Fruit fly (Drosophila melanogaster) whole organism, embryonic: ENCODE measurements around the gene Pink1.

ENCODE experiments used
- CG1024 ChIP-seq: fragments of 200-800 bp; sonication (Bioruptor generic); IDR thresholded peaks from 2 replicates; pipeline ENCODE4 v1.3.6; 2022; ENCODE audit warnings: missing biosample characterization, missing genetic modification characterization
- CG10274 ChIP-seq: fragments of 200-800 bp; sonication (Bioruptor generic); optimal IDR thresholded peaks from 3 replicates; lab custom pipeline; 2017; ENCODE audit warnings: missing biosample characterization, mild to moderate bottlenecking, missing genetic modification characterization
- CG12236 ChIP-seq: fragments of 200-800 bp; sonication (Bioruptor generic); optimal IDR thresholded peaks from 2 replicates; lab custom pipeline; 2016; ENCODE audit warnings: missing biosample characterization, missing genetic modification characterization
- CG12391 ChIP-seq: fragments of 200-800 bp; sonication (Bioruptor generic); optimal IDR thresholded peaks from 3 replicates; lab custom pipeline; 2018; ENCODE audit warnings: missing biosample characterization, mild to moderate bottlenecking, missing genetic modification characterization, moderate library complexity
- CG12659 ChIP-seq: fragments of 200-800 bp; sonication (Bioruptor generic); optimal IDR thresholded peaks from 3 replicates; lab custom pipeline; 2017; ENCODE audit warnings: mild to moderate bottlenecking, missing biosample characterization, missing genetic modification reagents, missing genetic modification characterization
- CG13775 ChIP-seq: fragments of 200-800 bp; sonication (Bioruptor generic); optimal IDR thresholded peaks from 3 replicates; lab custom pipeline; 2017; ENCODE audit warnings: missing biosample characterization, mild to moderate bottlenecking, missing genetic modification characterization
- CG14710 ChIP-seq: fragments of 200-800 bp; sonication (Bioruptor generic); optimal IDR thresholded peaks from 3 replicates; lab custom pipeline; 2019; ENCODE audit warnings: missing biosample characterization, mild to moderate bottlenecking, missing genetic modification characterization, moderate library complexity
- CG1647 ChIP-seq: fragments of 200-800 bp; sonication (Bioruptor generic); optimal IDR thresholded peaks from 3 replicates; lab custom pipeline; 2016; ENCODE audit warnings: missing biosample characterization, missing genetic modification characterization
- CG17802 ChIP-seq: fragments of 200-800 bp; sonication (Bioruptor generic); optimal IDR thresholded peaks from 2 replicates; lab custom pipeline; 2018; ENCODE audit warnings: missing biosample characterization, mild to moderate bottlenecking, missing genetic modification characterization, moderate library complexity
- CG31365 ChIP-seq: fragments of 200-800 bp; sonication (Bioruptor generic); optimal IDR thresholded peaks from 2 replicates; lab custom pipeline; 2018; ENCODE audit warnings: missing biosample characterization, mild to moderate bottlenecking, missing genetic modification characterization
- CG31441 ChIP-seq: fragments of 200-800 bp; sonication (Bioruptor generic); IDR thresholded peaks from 2 replicates; pipeline ENCODE4 v1.3.6; 2022; ENCODE audit warnings: missing biosample characterization, missing genetic modification characterization
- CG3407 ChIP-seq: fragments of 200-800 bp; sonication (Bioruptor generic); optimal IDR thresholded peaks from 2 replicates; lab custom pipeline; 2018; ENCODE audit warnings: missing biosample characterization, mild to moderate bottlenecking, missing genetic modification characterization
- CG34422 ChIP-seq: fragments of 200-800 bp; sonication (Bioruptor generic); IDR thresholded peaks from 3 replicates; pipeline ENCODE4 v1.3.6; 2022; ENCODE audit warnings: missing biosample characterization, missing genetic modification characterization
- CG3838 ChIP-seq: fragments of 200-800 bp; sonication (Bioruptor generic); optimal IDR thresholded peaks from 3 replicates; lab custom pipeline; 2016; ENCODE audit warnings: missing biosample characterization, missing genetic modification characterization
- CG4707 ChIP-seq: fragments of 200-800 bp; sonication (Bioruptor generic); optimal IDR thresholded peaks from 2 replicates; lab custom pipeline; 2018; ENCODE audit warnings: missing biosample characterization, mild to moderate bottlenecking, missing genetic modification characterization, moderate library complexity
- CG6791 ChIP-seq: fragments of 200-800 bp; sonication (Bioruptor generic); IDR thresholded peaks from 3 replicates; pipeline ENCODE4 v1.3.6; 2022; ENCODE audit warnings: missing biosample characterization, missing genetic modification characterization; ENCODE audit not compliant: partially characterized antibody
- CG9797 ChIP-seq: fragments of 200-800 bp; sonication (Bioruptor generic); optimal IDR thresholded peaks from 3 replicates; lab custom pipeline; 2018; ENCODE audit warnings: missing biosample characterization, mild to moderate bottlenecking, missing genetic modification characterization
- CrebB ChIP-seq: fragments of 200-800 bp; sonication (Bioruptor generic); optimal IDR thresholded peaks from 3 replicates; lab custom pipeline; 2018; ENCODE audit warnings: missing biosample characterization, mild to moderate bottlenecking, missing genetic modification characterization
- Fer1 ChIP-seq: fragments of 200-800 bp; sonication (Bioruptor generic); optimal IDR thresholded peaks from 2 replicates; lab custom pipeline; 2017; ENCODE audit warnings: missing biosample characterization, mild to moderate bottlenecking, missing genetic modification characterization
- Hr51 ChIP-seq, 2 experiments: fragments of 200-800 bp; sonication (Bioruptor generic); optimal IDR thresholded peaks; 2 replicates in 1 of 2; 3 replicates in 1 of 2; lab custom pipeline; 2016 to 2018; ENCODE audit warnings: missing biosample characterization in 2 of 2, missing genetic modification characterization in 2 of 2, mild to moderate bottlenecking in 1 of 2, moderate library complexity in 1 of 2
- Hr78 ChIP-seq, 2 experiments: fragments of 200-800 bp in 1 of 2; fragments of >200 bp in 1 of 2; sonication (Bioruptor generic) in 1 of 2; optimal IDR thresholded peaks; 2 replicates each; lab custom pipeline; 2017 to 2019; ENCODE audit warnings: missing biosample characterization in 2 of 2, missing genetic modification characterization in 2 of 2, mild to moderate bottlenecking in 1 of 2, moderate library complexity in 1 of 2
- MBD-R2 ChIP-seq: fragments of 200-800 bp; sonication (Bioruptor generic); IDR thresholded peaks from 2 replicates; pipeline ENCODE4 v1.3.6; 2022; ENCODE audit warnings: missing biosample characterization, missing genetic modification characterization
- Mrtf ChIP-seq: fragments of 200-800 bp; sonication (Bioruptor generic); IDR thresholded peaks from 3 replicates; pipeline ENCODE4 v1.3.6; 2022; ENCODE audit warnings: missing biosample characterization, missing genetic modification characterization
- NC2α ChIP-seq: fragments of 200-800 bp; sonication (Bioruptor generic); optimal IDR thresholded peaks from 2 replicates; lab custom pipeline; 2016; ENCODE audit warnings: missing biosample characterization, missing genetic modification characterization
- Rx ChIP-seq: fragments of 200-800 bp; sonication (Bioruptor generic); IDR thresholded peaks from 2 replicates; pipeline ENCODE4 v1.3.6; 2022; ENCODE audit warnings: missing biosample characterization, missing genetic modification characterization
- TFAM ChIP-seq: fragments of 200-800 bp; sonication (Bioruptor generic); optimal IDR thresholded peaks from 2 replicates; lab custom pipeline; 2017; ENCODE audit warnings: missing biosample characterization, missing genetic modification characterization, inconsistent platforms
- al ChIP-seq: fragments of 200-800 bp; sonication (Bioruptor generic); IDR thresholded peaks from 2 replicates; pipeline ENCODE4 v1.3.6; 2022; ENCODE audit warnings: missing biosample characterization, missing genetic modification characterization
- aop ChIP-seq: fragments of 200-800 bp; sonication (Bioruptor generic); IDR thresholded peaks from 2 replicates; pipeline ENCODE4 v1.3.6; 2022; ENCODE audit warnings: missing biosample characterization, missing genetic modification characterization
- ato ChIP-seq: fragments of 200-800 bp; sonication (Bioruptor generic); IDR thresholded peaks from 2 replicates; pipeline ENCODE4 v1.3.6; 2022; ENCODE audit warnings: missing biosample characterization, missing genetic modification characterization; ENCODE audit not compliant: partially characterized antibody
- az2 ChIP-seq: fragments of 200-800 bp; sonication (Bioruptor generic); optimal IDR thresholded peaks from 3 replicates; lab custom pipeline; 2016; ENCODE audit warnings: missing biosample characterization, missing genetic modification characterization
- bab2 ChIP-seq: fragments of 200-800 bp; sonication (Bioruptor generic); optimal IDR thresholded peaks from 2 replicates; lab custom pipeline; 2016; ENCODE audit warnings: missing biosample characterization, missing genetic modification characterization
- caup ChIP-seq: fragments of 200-800 bp; sonication (Bioruptor generic); optimal IDR thresholded peaks from 3 replicates; lab custom pipeline; 2017; ENCODE audit warnings: missing biosample characterization, mild to moderate bottlenecking, missing genetic modification characterization, moderate library complexity; ENCODE audit not compliant: severe bottlenecking
- chn ChIP-seq: fragments of 200-800 bp; sonication (Bioruptor generic); optimal IDR thresholded peaks from 2 replicates; lab custom pipeline; 2016; ENCODE audit warnings: missing biosample characterization, missing genetic modification characterization
- dpn ChIP-seq, 2 experiments: fragments of 200-800 bp; sonication (Bioruptor generic); optimal IDR thresholded peaks; 3 replicates each; lab custom pipeline; 2016; ENCODE audit warnings: missing biosample characterization in 2 of 2, missing genetic modification characterization in 2 of 2
- exex ChIP-seq: fragments of 200-800 bp; sonication (Bioruptor generic); optimal IDR thresholded peaks from 4 replicates; lab custom pipeline; 2018; ENCODE audit warnings: missing biosample characterization, mild to moderate bottlenecking, missing genetic modification characterization, moderate library complexity
- fd3F ChIP-seq: fragments of 200-800 bp; sonication (Bioruptor generic); optimal IDR thresholded peaks from 2 replicates; lab custom pipeline; 2018; ENCODE audit warnings: missing biosample characterization, mild to moderate bottlenecking, missing genetic modification characterization, moderate library complexity
- ftz-f1 ChIP-seq: fragments of 200-800 bp; sonication (Bioruptor generic); optimal IDR thresholded peaks from 2 replicates; lab custom pipeline; 2016; ENCODE audit warnings: missing biosample characterization, missing genetic modification characterization
- gro ChIP-seq: fragments of 200-800 bp; sonication (Bioruptor generic); optimal IDR thresholded peaks from 2 replicates; lab custom pipeline; 2016; ENCODE audit warnings: missing biosample characterization, missing genetic modification characterization
- jumu ChIP-seq: fragments of 200-800 bp; sonication (Bioruptor generic); optimal IDR thresholded peaks from 3 replicates; lab custom pipeline; 2016; ENCODE audit warnings: missing biosample characterization, missing genetic modification characterization
- ken ChIP-seq: fragments of 200-800 bp; sonication (Bioruptor generic); IDR thresholded peaks from 3 replicates; pipeline ENCODE4 v1.3.6; 2022; ENCODE audit warnings: missing biosample characterization, missing genetic modification characterization
- oc ChIP-seq: fragments of 200-800 bp; sonication (Bioruptor generic); optimal IDR thresholded peaks from 2 replicates; lab custom pipeline; 2018; ENCODE audit warnings: missing biosample characterization, mild to moderate bottlenecking, missing genetic modification characterization, moderate library complexity
- org-1 ChIP-seq: fragments of 200-800 bp; sonication (Bioruptor generic); optimal IDR thresholded peaks from 2 replicates; lab custom pipeline; 2017; ENCODE audit warnings: missing biosample characterization, missing genetic modification characterization
- pfk ChIP-seq: fragments of 200-800 bp; sonication (Bioruptor generic); optimal IDR thresholded peaks from 2 replicates; lab custom pipeline; 2018; ENCODE audit warnings: missing biosample characterization, mild to moderate bottlenecking, missing genetic modification characterization, moderate library complexity
- pros ChIP-seq: fragments of 200-800 bp; sonication (Bioruptor generic); optimal IDR thresholded peaks from 3 replicates; lab custom pipeline; 2019; ENCODE audit warnings: missing biosample characterization, mild to moderate bottlenecking, missing genetic modification characterization, moderate library complexity
- psq ChIP-seq: fragments of 200-800 bp; sonication (Bioruptor generic); optimal IDR thresholded peaks from 2 replicates; lab custom pipeline; 2017; ENCODE audit warnings: missing biosample characterization, missing genetic modification characterization
- slou ChIP-seq: fragments of 200-800 bp; sonication (Bioruptor generic); optimal IDR thresholded peaks from 3 replicates; lab custom pipeline; 2016; ENCODE audit warnings: missing biosample characterization, missing genetic modification characterization
- tio ChIP-seq: fragments of 200-800 bp; sonication (Bioruptor generic); optimal IDR thresholded peaks from 2 replicates; lab custom pipeline; 2017; ENCODE audit warnings: missing biosample characterization, missing genetic modification characterization, inconsistent platforms
- tx ChIP-seq: fragments of 200-800 bp; sonication (Bioruptor generic); optimal IDR thresholded peaks from 2 replicates; lab custom pipeline; 2016; ENCODE audit warnings: missing biosample characterization, missing genetic modification characterization

Pink1 gene

dm6 chrX:6656626-6657558, 26.7 kb upstream of the Pink1 start (continued):
- TF ChIP-seq Mrtf (GFP tag; lab: Robert Waterston, UW) = no peak
- TF ChIP-seq CG12391 (tag; lab: Kevin White, UChicago) = peak; percentile 63
- no peak for TF ChIP-seq CG9797 (GFP tag; lab: Kevin White, UChicago)
- TF ChIP-seq Fer1 (GFP tag; lab: Kevin White, UChicago) = peak; percentile 85
- TF ChIP-seq gro (GFP tag; lab: Kevin White, UChicago) = no peak
- TF ChIP-seq CG3407 (GFP tag; lab: Kevin White, UChicago) = no peak
- no peak for TF ChIP-seq slou (GFP tag; lab: Kevin White, UChicago)
- TF ChIP-seq az2 = no peak
- no peak for TF ChIP-seq CG1024
- no peak for TF ChIP-seq tio (GFP tag; lab: Kevin White, UChicago)
- no peak for TF ChIP-seq CG31365 (tag; lab: Kevin White, UChicago)
- TF ChIP-seq CG14710 (tag; lab: Kevin White, UChicago) = peak; percentile 32
- TF ChIP-seq NC2α (GFP tag; lab: Kevin White, UChicago) = no peak
- no peak for TF ChIP-seq CG6791 (GFP tag; lab: Robert Waterston, UW)
- TF ChIP-seq tx (GFP tag; lab: Kevin White, UChicago) = no peak
- no peak for TF ChIP-seq oc
- no peak for TF ChIP-seq ken (GFP tag; lab: Robert Waterston, UW)
- TF ChIP-seq ato (GFP tag; lab: Robert Waterston, UW) = no peak
- TF ChIP-seq CrebB (tag; lab: Kevin White, UChicago) = peak; percentile 67
- TF ChIP-seq CG17802 = no peak
- TF ChIP-seq exex (tag; lab: Kevin White, UChicago) = peak; percentile 68
- TF ChIP-seq caup (GFP tag; lab: Kevin White, UChicago) = peak; percentile 57
- TF ChIP-seq Rx (GFP tag; lab: Robert Waterston, UW) = no peak
- peak; percentile 30 for TF ChIP-seq CG12659 (GFP tag; lab: Kevin White, UChicago)
- no peak for TF ChIP-seq jumu (GFP tag; lab: Kevin White, UChicago)
- TF ChIP-seq psq (GFP tag; lab: Kevin White, UChicago) = no peak
- 0 out of 2 replicates have a peak, but pooled peaks have one; percentile 4 for TF ChIP-seq al (GFP tag; lab: Robert Waterston, UW)
- TF ChIP-seq pros = no peak
- no peak for TF ChIP-seq chn (GFP tag; lab: Kevin White, UChicago)
- peak in 1 of 2 experiments; percentile 62 for TF ChIP-seq Hr51 (GFP tag; optimal IDR thresholded peaks at IDR 0.05; lab: Kevin White, UChicago)
- no peak for TF ChIP-seq aop (GFP tag; lab: Robert Waterston, UW)
- TF ChIP-seq dpn (GFP tag; optimal IDR thresholded peaks at IDR 0.05; lab: Kevin White, UChicago) = peak in 1 of 2 experiments; percentile 11
- TF ChIP-seq Hr78 (GFP tag; optimal IDR thresholded peaks at IDR 0.05; lab: Kevin White, UChicago) = no peak
- peak; percentile 57; the same call in 1 of the 2 replicates for TF ChIP-seq CG31441 (GFP tag; lab: Robert Waterston, UW)
- no peak for TF ChIP-seq MBD-R2
- no peak for TF ChIP-seq CG13775 (GFP tag; lab: Kevin White, UChicago)
- no peak for TF ChIP-seq pfk (GFP tag; lab: Kevin White, UChicago)
- TF ChIP-seq CG1647 (GFP tag; lab: Kevin White, UChicago) = no peak
- no peak for TF ChIP-seq org-1 (GFP tag; lab: Kevin White, UChicago)
- no peak for TF ChIP-seq CG34422
- no peak for TF ChIP-seq bab2 (GFP tag; lab: Kevin White, UChicago)
- no peak for TF ChIP-seq CG10274 (GFP tag; lab: Kevin White, UChicago)
- no peak for TF ChIP-seq TFAM (GFP tag; lab: Kevin White, UChicago)
- no peak for TF ChIP-seq ftz-f1 (GFP tag; lab: Kevin White, UChicago)
- no peak for TF ChIP-seq fd3F (GFP tag; lab: Kevin White, UChicago)
- no peak for TF ChIP-seq CG12236
- no peak for TF ChIP-seq CG3838
- no peak for TF ChIP-seq CG4707
